Worm (Caenorhabditis elegans) whole organism, young adult: ENCODE measurements around the gene H40L08.7.

Experiments used
- F10E7.11 ChIP-seq: sonication (generic microtip); optimal IDR thresholded peaks from 2 replicates; lab custom pipeline; 2017; ENCODE audit warnings: mild to moderate bottlenecking, missing genetic modification characterization, moderate library complexity, missing compliant biosample characterization
- F23B12.7 ChIP-seq: sonication (generic microtip); optimal IDR thresholded peaks from 2 replicates; lab custom pipeline; 2017; ENCODE audit warnings: missing genetic modification characterization, mild to moderate bottlenecking, missing compliant biosample characterization, antibody characterized with exemption, moderate library complexity; ENCODE audit not compliant: insufficient read depth
- F33H1.4 ChIP-seq: fragments of 200-800 bp; sonication (Bioruptor generic); IDR thresholded peaks from 2 replicates; pipeline ENCODE4 v1.3.6; 2022; ENCODE audit warnings: missing genetic modification reagents, missing genetic modification characterization, missing compliant biosample characterization
- F37B4.10 ChIP-seq: fragments of 200-800 bp; sonication (Bioruptor generic); IDR thresholded peaks from 2 replicates; pipeline ENCODE4 v1.3.6; 2022; ENCODE audit warnings: missing genetic modification characterization, missing compliant biosample characterization
- F57A8.1 ChIP-seq: fragments of 200-800 bp; sonication (Bioruptor generic); optimal IDR thresholded peaks from 2 replicates; lab custom pipeline; 2018; ENCODE audit warnings: mild to moderate bottlenecking, missing genetic modification characterization, moderate library complexity, missing compliant biosample characterization
- F57C9.4 ChIP-seq: sonication (generic microtip); optimal IDR thresholded peaks from 2 replicates; lab custom pipeline; 2017; ENCODE audit warnings: mild to moderate bottlenecking, missing genetic modification characterization, missing compliant biosample characterization
- Y53F4B.3 ChIP-seq: fragments of 200-800 bp; sonication (Bioruptor generic); IDR thresholded peaks from 2 replicates; pipeline ENCODE4 v1.3.6; 2022; ENCODE audit warnings: missing genetic modification reagents, missing genetic modification characterization, missing compliant biosample characterization
- Y67H2A.10 ChIP-seq: fragments of 200-800 bp; sonication (Bioruptor generic); conservative IDR thresholded peaks from 2 replicates; pipeline ENCODE4 v1.3.6; 2022; ENCODE audit warnings: missing genetic modification reagents, missing genetic modification characterization, missing compliant biosample characterization
- ama-1 ChIP-seq, 3 experiments: fragments of 150-350 bp in 1 of 3; sonication (generic microtip) in 2 of 3; optimal IDR thresholded peaks; 2 replicates each; lab custom pipeline; 2014 to 2018; ENCODE audit warnings: missing biosample characterization in 2 of 3, missing genetic modification characterization in 2 of 3, missing genetic modification reagents in 2 of 3
- atf-7 ChIP-seq: sonication (generic microtip); optimal IDR thresholded peaks from 2 replicates; lab custom pipeline; 2017; ENCODE audit warnings: mild to moderate bottlenecking, missing genetic modification characterization, missing compliant biosample characterization
- bed-1 ChIP-seq: fragments of 200-800 bp; sonication (Bioruptor generic); IDR thresholded peaks from 2 replicates; pipeline ENCODE4 v1.3.6; 2022; ENCODE audit warnings: missing genetic modification reagents, missing genetic modification characterization, missing compliant biosample characterization
- ceh-40 ChIP-seq: fragments of 200-800 bp; sonication (Bioruptor generic); IDR thresholded peaks from 2 replicates; pipeline ENCODE4 v1.3.6; 2022; ENCODE audit warnings: missing genetic modification characterization, missing compliant biosample characterization
- dpff-1 ChIP-seq: sonication (generic microtip); optimal IDR thresholded peaks from 2 replicates; lab custom pipeline; 2017; ENCODE audit warnings: mild to moderate bottlenecking, missing genetic modification characterization, missing compliant biosample characterization
- egrh-3 ChIP-seq: fragments of 200-800 bp; sonication (Bioruptor generic); IDR thresholded peaks from 2 replicates; pipeline ENCODE4 v1.3.6; 2022; ENCODE audit warnings: missing genetic modification reagents, missing genetic modification characterization, missing compliant biosample characterization
- ekl-4 ChIP-seq: fragments of 200-800 bp; sonication (Bioruptor generic); IDR thresholded peaks from 2 replicates; pipeline ENCODE4 v1.3.6; 2022; ENCODE audit warnings: missing genetic modification reagents, missing genetic modification characterization, missing compliant biosample characterization
- ets-4 ChIP-seq: fragments of 200-800 bp; sonication (Bioruptor generic); optimal IDR thresholded peaks from 2 replicates; lab custom pipeline; 2018; ENCODE audit warnings: mild to moderate bottlenecking, missing genetic modification characterization, missing compliant biosample characterization
- hlh-12 ChIP-seq: sonication (generic microtip); optimal IDR thresholded peaks from 2 replicates; lab custom pipeline; 2016; ENCODE audit warnings: missing genetic modification characterization, missing compliant biosample characterization
- hmg-1.2 ChIP-seq: fragments of 200-800 bp; sonication (Bioruptor generic); IDR thresholded peaks from 2 replicates; pipeline ENCODE4 v1.3.6; 2022; ENCODE audit warnings: missing genetic modification reagents, missing genetic modification characterization, missing compliant biosample characterization
- hsf-1 ChIP-seq: fragments of 200-800 bp; sonication (Bioruptor generic); IDR thresholded peaks from 2 replicates; pipeline ENCODE4 v1.3.6; 2022; ENCODE audit warnings: missing genetic modification reagents, missing genetic modification characterization, missing compliant biosample characterization
- let-607 ChIP-seq, 2 experiments: fragments of 200-800 bp in 1 of 2; sonication (Bioruptor generic) in 1 of 2; sonication (generic microtip) in 1 of 2; optimal IDR thresholded peaks; 2 replicates each; lab custom pipeline; 2016 to 2018; ENCODE audit warnings: mild to moderate bottlenecking in 2 of 2, missing compliant biosample characterization in 2 of 2, missing genetic modification characterization in 2 of 2, moderate library complexity in 2 of 2, missing genotype in 1 of 2
- lin-40 ChIP-seq: sonication (generic microtip); optimal IDR thresholded peaks from 2 replicates; lab custom pipeline; 2016; ENCODE audit warnings: missing genetic modification characterization, mild to moderate bottlenecking, missing compliant biosample characterization, missing genotype, missing genetic modification reagents
- mel-28 ChIP-seq: sonication (generic microtip); optimal IDR thresholded peaks from 2 replicates; lab custom pipeline; 2016; ENCODE audit warnings: borderline replicate concordance, mild to moderate bottlenecking, missing genetic modification characterization, missing compliant biosample characterization
- nhr-27 ChIP-seq: fragments of 200-800 bp; sonication (Bioruptor generic); optimal IDR thresholded peaks from 2 replicates; lab custom pipeline; 2018; ENCODE audit warnings: mild to moderate bottlenecking, missing genetic modification characterization, moderate library complexity, missing compliant biosample characterization
- nhr-80 ChIP-seq: sonication (generic microtip); optimal IDR thresholded peaks from 2 replicates; lab custom pipeline; 2016; ENCODE audit warnings: missing genetic modification characterization, missing compliant biosample characterization
- nhr-90 ChIP-seq: sonication (generic microtip); optimal IDR thresholded peaks from 2 replicates; lab custom pipeline; 2016; ENCODE audit warnings: missing genotype, mild to moderate bottlenecking, missing genetic modification characterization, missing compliant biosample characterization
- rcor-1 ChIP-seq: fragments of 200-800 bp; sonication (Bioruptor generic); IDR thresholded peaks from 2 replicates; pipeline ENCODE4 v1.3.6; 2022; ENCODE audit warnings: missing genetic modification reagents, missing genetic modification characterization, missing compliant biosample characterization
- snpc-1.1 ChIP-seq: sonication (generic microtip); optimal IDR thresholded peaks from 2 replicates; lab custom pipeline; 2017; ENCODE audit warnings: missing genetic modification characterization, mild to moderate bottlenecking, missing compliant biosample characterization, antibody characterized with exemption, moderate library complexity, missing genotype, missing genetic modification reagents; ENCODE audit not compliant: insufficient read depth
- snpc-4 ChIP-seq, 5 experiments: fragments of 150-350 bp in 1 of 5; sonication (generic microtip) in 4 of 5; optimal IDR thresholded peaks; 2 replicates each; lab custom pipeline; 2014 to 2018; ENCODE audit warnings: missing genetic modification characterization in 5 of 5, missing biosample characterization in 3 of 5, antibody characterized with exemption in 2 of 5, mild to moderate bottlenecking in 2 of 5, missing compliant biosample characterization in 2 of 5, missing genotype in 2 of 5, moderate library complexity in 2 of 5, missing genetic modification reagents in 1 of 5
- tbx-9 ChIP-seq: sonication (generic microtip); optimal IDR thresholded peaks from 2 replicates; lab custom pipeline; 2016; ENCODE audit warnings: borderline replicate concordance, missing genetic modification characterization, inconsistent platforms, missing compliant biosample characterization
- ztf-18 ChIP-seq: sonication (generic microtip); optimal IDR thresholded peaks from 2 replicates; lab custom pipeline; 2016; ENCODE audit warnings: missing genotype, mild to moderate bottlenecking, missing genetic modification characterization, missing compliant biosample characterization
- ztf-28 ChIP-seq: fragments of 200-800 bp; sonication (Bioruptor generic); IDR thresholded peaks from 2 replicates; pipeline ENCODE4 v1.3.6; 2022; ENCODE audit warnings: missing genetic modification reagents, missing genetic modification characterization, missing compliant biosample characterization
- ztf-3 ChIP-seq: fragments of 200-800 bp; sonication (Bioruptor generic); optimal IDR thresholded peaks from 2 replicates; lab custom pipeline; 2018; ENCODE audit warnings: mild to moderate bottlenecking, missing genetic modification characterization, missing compliant biosample characterization

H40L08.7 gene

DNA sequence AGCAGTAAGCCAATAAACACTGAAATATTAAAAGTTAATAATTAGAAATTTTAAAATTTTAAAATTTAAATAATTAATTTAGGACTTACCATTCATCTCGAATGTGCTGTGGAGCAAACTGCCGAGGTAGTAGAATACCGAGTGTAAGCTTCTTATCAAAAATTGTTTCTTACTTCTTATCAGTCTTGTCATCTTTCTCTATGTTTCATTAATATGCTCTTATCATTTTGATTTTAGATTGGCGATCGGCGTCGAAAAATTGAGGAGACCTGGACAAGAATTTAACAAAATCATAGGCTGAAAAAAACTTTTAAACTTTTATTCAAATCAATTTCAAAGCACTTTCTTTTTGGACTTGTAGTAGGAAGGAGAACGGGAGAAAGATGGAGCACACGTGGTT is 20.2 kb upstream of the H40L08.7 start, which contains the start of gene F09B12.3:
F09B12.3 (minus strand) TSS at position 192 of the 400 bp plus-strand sequence.
- TF ChIP-seq bed-1 (GFP tag; lab: Robert Waterston, UW) (no peak), nhr-80 (peak; percentile 54)

DNA sequence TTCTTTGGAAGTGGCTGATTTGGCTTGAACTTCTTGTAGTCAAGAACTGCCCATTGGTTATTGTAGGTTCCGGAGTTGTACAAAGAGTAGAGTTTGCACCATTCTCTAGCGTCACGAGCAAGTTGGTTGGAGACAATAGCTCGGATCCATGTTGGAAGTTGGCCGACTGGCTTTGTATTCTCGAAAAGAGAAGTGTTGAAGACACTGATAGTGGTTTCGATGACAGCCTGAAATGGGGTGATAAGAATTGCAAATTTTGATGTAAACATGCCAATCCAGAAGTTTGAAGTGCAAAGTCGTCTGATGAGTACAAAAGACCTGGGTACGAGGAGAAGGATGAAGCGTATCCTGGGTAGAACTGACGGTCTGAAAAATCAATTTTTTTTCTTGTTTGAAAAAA is 18.7 kb upstream of the H40L08.7 start:
- TF ChIP-seq F57A8.1 (GFP tag; lab: Kevin White, UChicago) (no peak), nhr-80 (peak; percentile 62)

DNA sequence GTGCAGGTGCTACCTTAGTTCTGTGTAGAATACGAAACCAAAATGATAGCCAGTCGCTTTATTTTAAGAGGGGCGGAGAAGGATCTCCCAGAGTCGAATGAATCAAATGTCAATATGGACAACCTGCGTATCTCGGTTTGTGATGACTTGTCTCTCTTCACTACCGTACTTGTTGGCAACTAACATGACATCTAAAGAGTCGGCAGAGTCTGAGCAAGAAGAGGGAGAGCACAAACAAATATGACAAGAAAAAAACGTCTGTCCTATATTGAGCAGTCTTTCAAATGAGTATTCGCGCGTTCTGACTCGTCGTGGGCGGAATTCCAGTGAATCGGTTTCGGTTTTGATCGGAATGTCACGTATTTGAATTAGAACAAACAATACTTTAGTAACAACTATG is 17.4 kb upstream of the H40L08.7 start, which contains the start of gene F09B12.7:
F09B12.7 (minus strand) TSS at position 101 of the 400 bp plus-strand sequence.
- no peak for TF ChIP-seq ztf-18 (tag; lab: Kevin White, UChicago)
- no peak for TF ChIP-seq hsf-1
- TF ChIP-seq dpff-1 (tag; lab: Kevin White, UChicago) = no peak
- TF ChIP-seq hlh-12 (tag; lab: Kevin White, UChicago) = no peak
- no peak for TF ChIP-seq let-607 (tag; optimal IDR thresholded peaks at IDR 0.05; lab: Kevin White, UChicago)
- no peak for TF ChIP-seq rcor-1
- TF ChIP-seq ceh-40 (GFP tag; lab: Robert Waterston, UW) = no peak
- TF ChIP-seq F10E7.11 (tag; lab: Kevin White, UChicago) = no peak

DNA sequence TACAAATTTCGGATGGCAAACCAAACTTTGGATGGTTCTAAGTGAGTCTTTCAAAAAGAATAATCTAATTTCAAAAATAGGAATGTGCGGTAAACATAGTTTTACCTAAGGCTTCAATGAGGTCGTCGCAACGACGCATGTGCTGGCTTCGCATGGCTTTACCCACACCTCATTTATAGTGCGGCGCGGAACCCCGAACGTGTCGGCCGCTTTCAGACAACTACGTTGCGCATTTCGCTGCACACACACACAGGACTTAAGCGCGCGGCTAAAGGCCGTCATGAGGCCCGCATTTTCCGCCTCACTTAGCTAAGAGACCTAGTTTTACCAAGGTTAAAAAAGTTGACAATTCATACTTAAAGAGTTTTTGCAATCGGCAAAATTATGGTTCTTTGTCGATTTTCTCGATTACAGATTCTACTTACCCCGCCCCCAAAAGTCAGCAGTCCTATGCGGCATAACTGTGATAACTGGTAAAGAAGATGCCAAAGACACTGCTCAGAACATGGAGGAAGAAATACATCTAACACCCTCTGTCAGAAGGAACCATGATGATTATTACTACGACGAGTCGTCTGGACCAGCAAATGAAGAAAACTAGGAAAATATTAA is 15.3 kb upstream of the H40L08.7 start:
- TF ChIP-seq nhr-27 (tag; lab: Kevin White, UChicago) (no peak), atf-7 (no peak), snpc-4 (GFP tag; optimal IDR thresholded peaks at IDR 0.05; lab: Kevin White, UChicago) (peak; percentile 47), snpc-4 (tag; optimal IDR thresholded peaks at IDR 0.05; lab: Kevin White, UChicago) (peak in 3 of 4 experiments; percentile 20 to 87 (median 84)), snpc-1.1 (tag; lab: Kevin White, UChicago) (peak; percentile 57), F23B12.7 (tag; lab: Kevin White, UChicago) (no peak), ztf-3 (GFP tag; lab: Kevin White, UChicago) (no peak), hmg-1.2 (GFP tag; lab: Robert Waterston, UW) (no peak)

DNA sequence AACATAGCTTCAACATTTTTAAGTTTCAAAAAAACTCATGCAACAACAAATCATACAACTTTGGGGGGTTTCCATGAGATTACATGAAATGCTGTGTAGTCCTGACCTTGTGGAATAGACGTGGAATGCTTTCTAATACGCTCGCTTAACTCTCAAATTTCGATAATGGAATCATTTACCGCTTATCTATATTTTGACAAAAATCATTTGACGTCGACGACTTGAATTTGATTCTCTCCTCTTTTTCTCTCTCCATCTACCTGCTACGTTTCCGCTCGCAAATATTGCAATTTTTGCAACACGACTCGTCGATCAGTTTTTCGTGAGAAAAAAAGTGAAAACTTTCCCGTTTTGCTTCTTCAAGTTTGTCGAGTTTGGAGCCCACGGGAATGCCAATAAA is 11.6 kb upstream of the H40L08.7 start, which contains the start of gene flr-4:
flr-4 (plus strand) TSS at position 275 of the 400 bp plus-strand sequence.
- TF ChIP-seq nhr-80 = peak; percentile 78
- TF ChIP-seq F33H1.4 = no peak
- no peak for TF ChIP-seq F57C9.4 (tag; lab: Kevin White, UChicago)

DNA sequence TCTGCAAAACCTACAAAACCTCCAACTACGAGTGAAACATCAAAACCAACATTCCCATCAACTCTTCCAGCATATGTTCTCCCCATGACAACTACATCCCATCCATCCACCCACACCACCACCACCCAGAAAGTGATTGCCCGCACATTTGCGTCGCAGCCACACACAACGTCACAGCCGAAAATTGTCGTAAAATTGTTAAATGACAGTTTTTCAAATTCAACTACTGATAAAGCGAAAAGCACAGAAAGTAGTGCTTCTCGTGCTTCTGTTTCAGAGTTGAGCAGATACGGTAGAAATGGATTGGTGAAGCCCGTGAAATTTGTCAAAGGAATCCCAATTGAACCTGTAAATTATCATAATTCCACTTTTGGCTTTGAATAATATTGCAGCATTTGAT is 10.2 kb upstream of the H40L08.7 start:
- TF ChIP-seq egrh-3 (no peak), lin-40 (tag; lab: Kevin White, UChicago) (no peak), nhr-80 (peak; percentile 52)

DNA sequence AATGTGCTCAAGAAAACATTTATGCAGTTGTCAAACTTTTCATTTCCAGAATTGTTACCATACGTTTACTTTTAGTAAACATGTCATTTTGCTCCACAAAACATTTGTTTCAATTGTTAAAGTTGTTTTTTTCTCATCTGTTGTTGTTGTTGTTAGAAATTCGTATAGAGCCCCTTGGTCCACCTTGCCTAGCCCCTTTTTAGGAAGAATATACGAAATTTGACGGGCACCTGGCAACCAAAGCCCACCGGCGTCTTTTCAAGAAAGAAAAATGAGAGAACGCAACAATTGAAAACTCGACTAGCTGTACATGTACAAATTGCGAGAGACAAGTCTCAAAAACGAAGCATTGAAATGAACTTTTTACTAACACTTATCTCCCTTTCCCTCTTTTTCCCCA is 6.9 kb upstream of the H40L08.7 start, which contains the start of gene F09B12.5:
F09B12.5 (plus strand) TSS at position 301 of the 400 bp plus-strand sequence.
- TF ChIP-seq ceh-40 (GFP tag; lab: Robert Waterston, UW) = no peak
- no peak for TF ChIP-seq F33H1.4
- no peak for TF ChIP-seq Y67H2A.10 (GFP tag; lab: Robert Waterston, UW)
- TF ChIP-seq tbx-9 (tag; lab: Kevin White, UChicago) = no peak
- TF ChIP-seq ztf-28 (GFP tag; lab: Robert Waterston, UW) = no peak
- no peak for TF ChIP-seq nhr-90 (tag; lab: Kevin White, UChicago)
- no peak for TF ChIP-seq nhr-80
- no peak for TF ChIP-seq F37B4.10 (GFP tag; lab: Robert Waterston, UW)
- no peak for TF ChIP-seq rcor-1
- no peak for TF ChIP-seq Y53F4B.3 (GFP tag; lab: Robert Waterston, UW)
- no peak for TF ChIP-seq mel-28
- no peak for TF ChIP-seq ekl-4 (GFP tag; lab: Robert Waterston, UW)
- TF ChIP-seq hmg-1.2 (GFP tag; lab: Robert Waterston, UW) = no peak
- TF ChIP-seq ama-1 (optimal IDR thresholded peaks at IDR 0.05; lab: Kevin White, UChicago) = no peak
- TF ChIP-seq ama-1 (GFP tag; optimal IDR thresholded peaks at IDR 0.05; lab: Kevin White, UChicago) = no peak
- TF ChIP-seq ets-4 (GFP tag; lab: Kevin White, UChicago) = no peak
